Worm (Caenorhabditis elegans) whole organism, L4 larva: ENCODE data around the gene Y17D7C.6.

Experiments used
- D1046.2 ChIP-seq: fragments of 200-800 bp; sonication (Bioruptor generic); IDR thresholded peaks from 2 replicates; pipeline ENCODE4 v1.3.6; 2022; ENCODE audit warnings: missing genetic modification characterization, missing compliant biosample characterization
- F26F4.8 ChIP-seq: fragments of 200-800 bp; sonication (Bioruptor generic); conservative IDR thresholded peaks from 2 replicates; pipeline ENCODE4 v1.3.6; 2022; ENCODE audit warnings: missing genetic modification characterization, missing compliant biosample characterization
- F44E2.7 ChIP-seq: fragments of 200-800 bp; sonication (Bioruptor generic); IDR thresholded peaks from 2 replicates; pipeline ENCODE4 v2.1.2; 2022; ENCODE audit warnings: missing genetic modification characterization, missing compliant biosample characterization
- F49E8.2 ChIP-seq: sonication (generic microtip); optimal IDR thresholded peaks from 2 replicates; lab custom pipeline; 2016; ENCODE audit warnings: missing compliant biosample characterization, mild to moderate bottlenecking, missing genetic modification characterization, borderline replicate concordance
- Y105C5A.15 ChIP-seq: fragments of 200-800 bp; sonication (Bioruptor generic); IDR thresholded peaks from 2 replicates; pipeline ENCODE4 v1.3.6; 2022; ENCODE audit warnings: missing genetic modification characterization, missing compliant biosample characterization
- aly-2 ChIP-seq: sonication (generic microtip); optimal IDR thresholded peaks from 2 replicates; lab custom pipeline; 2018; ENCODE audit warnings: missing biosample characterization, missing genetic modification characterization
- arid-1 ChIP-seq: fragments of 200-800 bp; sonication (Bioruptor generic); conservative IDR thresholded peaks from 2 replicates; pipeline ENCODE4 v1.3.6; 2022; ENCODE audit warnings: missing genetic modification reagents, missing genetic modification characterization, missing compliant biosample characterization
- ceh-32 ChIP-seq: sonication (generic microtip); optimal IDR thresholded peaks from 2 replicates; lab custom pipeline; 2016; ENCODE audit warnings: mild to moderate bottlenecking, missing genetic modification characterization, missing compliant biosample characterization; ENCODE audit not compliant: poor library complexity
- ctbp-1 ChIP-seq: fragments of 200-800 bp; sonication (Bioruptor generic); IDR thresholded peaks from 2 replicates; pipeline ENCODE4 v1.3.6; 2022; ENCODE audit warnings: missing genetic modification reagents, missing genetic modification characterization, missing compliant biosample characterization
- daf-16 ChIP-seq, 3 experiments: sonication (generic microtip); optimal IDR thresholded peaks; 2 replicates each; lab custom pipeline; 2016 to 2017; ENCODE audit warnings: missing genetic modification characterization in 3 of 3, missing genetic modification reagents in 3 of 3, mild to moderate bottlenecking in 2 of 3, missing compliant biosample characterization in 2 of 3, missing biosample characterization in 1 of 3, moderate library complexity in 1 of 3
- dmd-6 ChIP-seq: fragments of 200-800 bp; sonication (Bioruptor generic); IDR thresholded peaks from 2 replicates; pipeline ENCODE4 v1.3.6; 2022; ENCODE audit warnings: missing genetic modification reagents, missing genetic modification characterization, missing compliant biosample characterization
- dmd-8 ChIP-seq: fragments of 200-800 bp; sonication (Bioruptor generic); IDR thresholded peaks from 2 replicates; pipeline ENCODE4 v1.3.6; 2022; ENCODE audit warnings: missing genetic modification characterization, missing compliant biosample characterization
- dmd-9 ChIP-seq: fragments of 200-800 bp; sonication (Bioruptor generic); IDR thresholded peaks from 2 replicates; pipeline ENCODE4 v1.3.6; 2022; ENCODE audit warnings: missing genetic modification reagents, missing genetic modification characterization, missing compliant biosample characterization
- dpl-1 ChIP-seq: fragments of 150-350 bp; optimal IDR thresholded peaks from 2 replicates; lab custom pipeline; 2014; ENCODE audit warnings: missing biosample characterization, missing genetic modification reagents, missing genetic modification characterization
- duxl-1 ChIP-seq: sonication (generic microtip); optimal IDR thresholded peaks from 2 replicates; lab custom pipeline; 2016; ENCODE audit warnings: mild to moderate bottlenecking, missing genetic modification characterization, moderate library complexity, missing compliant biosample characterization; ENCODE audit not compliant: poor library complexity
- dve-1 ChIP-seq: sonication (generic microtip); optimal IDR thresholded peaks from 2 replicates; lab custom pipeline; 2017; ENCODE audit warnings: antibody characterized with exemption, mild to moderate bottlenecking, missing genetic modification characterization, missing compliant biosample characterization; ENCODE audit not compliant: insufficient read depth
- gei-8 ChIP-seq: fragments of 200-800 bp; sonication (Bioruptor generic); optimal IDR thresholded peaks from 2 replicates; lab custom pipeline; 2018; ENCODE audit warnings: mild to moderate bottlenecking, missing genetic modification characterization, missing compliant biosample characterization
- hlh-11 ChIP-seq: fragments of 200-800 bp; sonication (Bioruptor generic); optimal IDR thresholded peaks from 2 replicates; lab custom pipeline; 2018; ENCODE audit warnings: mild to moderate bottlenecking, missing genetic modification characterization, missing compliant biosample characterization
- lin-29 ChIP-seq: fragments of 200-800 bp; sonication (Bioruptor generic); IDR thresholded peaks from 2 replicates; pipeline ENCODE4 v1.3.6; 2022; ENCODE audit warnings: missing genetic modification reagents, missing genetic modification characterization, missing compliant biosample characterization
- lsy-2 ChIP-seq, 2 experiments: fragments of 150-350 bp in 1 of 2; sonication (generic microtip) in 1 of 2; optimal IDR thresholded peaks; 2 replicates each; lab custom pipeline; 2014 to 2017; ENCODE audit warnings: missing biosample characterization in 2 of 2, missing genetic modification characterization in 2 of 2
- mdt-29 ChIP-seq: fragments of 200-800 bp; sonication (Bioruptor generic); IDR thresholded peaks from 2 replicates; pipeline ENCODE4 v1.3.6; 2022; ENCODE audit warnings: missing genetic modification reagents, missing genetic modification characterization, missing compliant biosample characterization
- mep-1 ChIP-seq: fragments of 150-350 bp; sonication (generic microtip); optimal IDR thresholded peaks from 3 replicates; lab custom pipeline; 2014; ENCODE audit warnings: missing biosample characterization, missing genetic modification characterization
- mes-2 ChIP-seq: sonication (generic microtip); optimal IDR thresholded peaks from 2 replicates; lab custom pipeline; 2016; ENCODE audit warnings: missing genotype, mild to moderate bottlenecking, missing genetic modification characterization, missing compliant biosample characterization; ENCODE audit not compliant: poor library complexity, severe bottlenecking
- nhr-28 ChIP-seq: fragments of 150-350 bp; optimal IDR thresholded peaks from 2 replicates; lab custom pipeline; 2014; ENCODE audit warnings: missing biosample characterization, missing genetic modification characterization
- nhr-42 ChIP-seq: fragments of 200-800 bp; sonication (Bioruptor generic); IDR thresholded peaks from 2 replicates; pipeline ENCODE4 v1.3.6; 2022; ENCODE audit warnings: missing genetic modification characterization, missing compliant biosample characterization
- nhr-48 ChIP-seq: sonication (generic microtip); optimal IDR thresholded peaks from 2 replicates; lab custom pipeline; 2016; ENCODE audit warnings: mild to moderate bottlenecking, missing genetic modification characterization, missing compliant biosample characterization
- nhr-77 ChIP-seq: fragments of 150-350 bp; optimal IDR thresholded peaks from 2 replicates; lab custom pipeline; 2014; ENCODE audit warnings: missing biosample characterization, missing genetic modification characterization
- pha-4 ChIP-seq, 2 experiments: fragments of 150-350 bp in 1 of 2; fragments of 200-800 bp in 1 of 2; sonication (Bioruptor generic) in 1 of 2; IDR thresholded peaks in 1 of 2; optimal IDR thresholded peaks in 1 of 2; 2 replicates each; pipeline versions ENCODE4 v1.3.6 to Lab custom; 2014 to 2022; ENCODE audit warnings: missing genetic modification characterization in 2 of 2, missing genetic modification reagents in 2 of 2, missing biosample characterization in 1 of 2, missing compliant biosample characterization in 1 of 2
- pqm-1 ChIP-seq: sonication (generic microtip); optimal IDR thresholded peaks from 2 replicates; lab custom pipeline; 2017; ENCODE audit warnings: missing biosample characterization, missing genetic modification characterization
- snpc-1.2 ChIP-seq: fragments of 200-800 bp; sonication (Bioruptor generic); IDR thresholded peaks from 2 replicates; pipeline ENCODE4 v1.3.6; 2022; ENCODE audit warnings: missing genetic modification reagents, missing genetic modification characterization, missing compliant biosample characterization
- snpc-4 ChIP-seq: fragments of 150-350 bp; optimal IDR thresholded peaks from 2 replicates; lab custom pipeline; 2014; ENCODE audit warnings: missing biosample characterization, missing genetic modification characterization
- tra-1 ChIP-seq: fragments of 200-800 bp; sonication (Bioruptor generic); IDR thresholded peaks from 2 replicates; pipeline ENCODE4 v1.3.6; 2022; ENCODE audit warnings: missing genetic modification reagents, missing genetic modification characterization, missing compliant biosample characterization
- unc-62 ChIP-seq, 3 experiments: fragments of 150-350 bp in 1 of 3; sonication (generic microtip); optimal IDR thresholded peaks in 2 of 3; peaks in 1 of 3; 1 replicate in 1 of 3; 2 replicates in 2 of 3; lab custom pipeline; 2014 to 2017; ENCODE audit warnings: missing biosample characterization in 3 of 3, missing genetic modification characterization in 3 of 3, missing genetic modification reagents in 3 of 3, missing genotype in 1 of 3
- zfp-2 ChIP-seq: sonication (generic microtip); optimal IDR thresholded peaks from 2 replicates; lab custom pipeline; 2016; ENCODE audit warnings: mild to moderate bottlenecking, missing genetic modification characterization, missing compliant biosample characterization
- zip-11 ChIP-seq: fragments of 200-800 bp; sonication (Bioruptor generic); IDR thresholded peaks from 2 replicates; pipeline ENCODE4 v1.3.6; 2022; ENCODE audit warnings: missing genetic modification characterization, missing compliant biosample characterization
- zip-2 ChIP-seq: fragments of 150-350 bp; optimal IDR thresholded peaks from 2 replicates; lab custom pipeline; 2014; ENCODE audit warnings: missing biosample characterization, missing genetic modification characterization

Y17D7C.6 gene

DNA sequence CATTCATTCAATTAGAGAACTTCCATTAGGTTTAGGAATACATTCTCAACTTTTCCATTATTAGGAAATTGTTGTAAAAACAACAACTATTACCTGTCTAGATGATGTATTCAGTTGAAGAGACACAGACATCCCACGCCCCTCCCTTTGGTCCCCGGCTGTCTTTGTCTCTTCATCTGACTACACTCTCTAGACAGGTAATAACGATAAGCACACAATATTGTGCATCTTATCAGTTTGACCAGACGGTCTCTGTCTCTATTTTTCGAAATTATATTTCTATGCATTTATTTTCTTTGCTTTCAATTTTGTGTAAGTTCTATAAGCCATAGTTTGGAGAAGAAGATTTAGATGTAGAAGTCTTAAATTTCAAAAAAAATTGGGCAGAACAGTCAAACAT is 8.3 kb upstream of the Y17D7C.6 start, which contains the start of gene Y69H2.9:
Gene Y69H2.9 (plus strand): TSS at position 233 of the 400 bp plus-strand sequence.
- TF ChIP-seq zip-2 (tag; lab: Kevin White, UChicago): no peak
- no peak for TF ChIP-seq zfp-2 (tag; lab: Kevin White, UChicago)
- no peak for TF ChIP-seq snpc-4 (tag; lab: Kevin White, UChicago)
- no peak for TF ChIP-seq pha-4 (GFP tag; IDR thresholded peaks at IDR 0.05; lab: Robert Waterston, UW)
- no peak for TF ChIP-seq pha-4 (tag; optimal IDR thresholded peaks at IDR 0.05; lab: Kevin White, UChicago)
- peak; percentile 57 for TF ChIP-seq nhr-48 (tag; lab: Kevin White, UChicago)
- peak; percentile 79 for TF ChIP-seq pqm-1 (tag; lab: Kevin White, UChicago)
- TF ChIP-seq duxl-1: no peak
- TF ChIP-seq snpc-1.2 (GFP tag; lab: Robert Waterston, UW): no peak
- TF ChIP-seq arid-1 (GFP tag; lab: Robert Waterston, UW): no peak
- TF ChIP-seq mes-2 (tag; lab: Kevin White, UChicago): no peak
- peak; percentile 3 for TF ChIP-seq nhr-77 (tag; lab: Kevin White, UChicago)
- TF ChIP-seq ceh-32 (tag; lab: Kevin White, UChicago): no peak
- TF ChIP-seq nhr-42 (GFP tag; lab: Robert Waterston, UW): no peak
- no peak for TF ChIP-seq lsy-2 (tag; optimal IDR thresholded peaks at IDR 0.05; lab: Kevin White, UChicago)
- TF ChIP-seq mdt-29 (GFP tag; lab: Robert Waterston, UW): no peak
- TF ChIP-seq gei-8: no peak
- TF ChIP-seq dmd-6 (GFP tag; lab: Robert Waterston, UW): peak; percentile 52; the same call in 1 of the 2 replicates
- TF ChIP-seq dpl-1: no peak
- no peak for TF ChIP-seq mep-1 (tag; lab: Kevin White, UChicago)
- no peak for TF ChIP-seq unc-62 (GFP tag; optimal IDR thresholded peaks at IDR 0.05 in 1 of 2; lab: Kevin White, UChicago)
- no peak for TF ChIP-seq unc-62 (tag; optimal IDR thresholded peaks at IDR 0.05; lab: Kevin White, UChicago)
- TF ChIP-seq hlh-11: peak; percentile 74
- TF ChIP-seq aly-2 (tag; lab: Kevin White, UChicago): no peak
- TF ChIP-seq nhr-28 (tag; lab: Kevin White, UChicago): peak; percentile 77
- no peak for TF ChIP-seq dve-1 (tag; lab: Kevin White, UChicago)
- no peak for TF ChIP-seq daf-16 (GFP tag; optimal IDR thresholded peaks at IDR 0.05; lab: Kevin White, UChicago)
- TF ChIP-seq daf-16 (tag; optimal IDR thresholded peaks at IDR 0.05; lab: Kevin White, UChicago): peak; percentile 80
- no peak for TF ChIP-seq F49E8.2

DNA sequence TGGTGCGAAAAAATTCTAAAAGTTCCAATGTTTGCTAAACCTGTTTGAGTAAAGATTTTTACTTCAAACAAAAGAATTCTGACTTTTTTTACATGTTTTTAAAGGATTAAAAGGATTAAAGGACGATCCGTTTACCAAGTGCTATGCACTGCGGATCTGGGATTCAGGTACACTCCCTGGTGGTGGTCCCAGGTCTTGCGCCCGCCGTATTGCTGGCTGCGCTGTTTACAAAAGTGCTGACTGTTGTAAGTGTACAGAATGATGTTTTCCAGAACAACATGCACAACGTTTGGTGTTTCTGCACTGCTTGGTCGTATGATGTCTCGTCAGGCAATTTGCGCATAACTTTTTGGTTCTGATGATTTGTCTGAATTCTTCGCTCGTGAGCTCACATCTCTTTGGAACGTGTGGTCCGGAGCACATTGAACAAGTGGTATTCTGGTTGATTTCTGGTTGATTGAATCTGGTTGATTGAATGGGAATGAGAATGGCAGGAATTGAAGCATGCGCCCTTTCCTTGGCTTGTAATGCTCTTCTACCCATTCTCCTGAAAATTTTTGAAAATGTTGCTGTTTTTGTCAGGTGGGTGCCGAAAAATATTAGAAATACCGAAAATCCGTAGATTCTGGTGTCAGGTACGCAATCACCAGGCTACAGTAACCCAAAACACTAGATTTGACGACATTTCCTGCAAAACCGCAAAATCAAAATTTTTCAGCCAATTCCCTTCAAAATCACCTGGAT is 4.1 kb upstream of the Y17D7C.6 start:
- TF ChIP-seq unc-62 (GFP tag; optimal IDR thresholded peaks at IDR 0.05 in 1 of 2; lab: Kevin White, UChicago): peak in 1 of 2 experiments; percentile 83
- no peak for TF ChIP-seq unc-62 (tag; optimal IDR thresholded peaks at IDR 0.05; lab: Kevin White, UChicago)
- 0 out of 2 replicates have a peak, but pooled peaks have one; percentile 24 for TF ChIP-seq D1046.2 (GFP tag; lab: Robert Waterston, UW)
- TF ChIP-seq zfp-2 (tag; lab: Kevin White, UChicago): no peak
- TF ChIP-seq zip-11 (GFP tag; lab: Robert Waterston, UW): no peak
- peak; percentile 63; the same call in 1 of the 2 replicates for TF ChIP-seq dmd-9 (GFP tag; lab: Robert Waterston, UW)
- 0 out of 2 replicates have a peak, but pooled peaks have one; percentile 46 for TF ChIP-seq F26F4.8 (GFP tag; lab: Robert Waterston, UW)
- TF ChIP-seq nhr-48 (tag; lab: Kevin White, UChicago): no peak
- TF ChIP-seq dmd-6 (GFP tag; lab: Robert Waterston, UW): no peak
- TF ChIP-seq lin-29 (GFP tag; lab: Robert Waterston, UW): no peak
- 0 out of 2 replicates have a peak, but pooled peaks have one; percentile 51 for TF ChIP-seq tra-1 (GFP tag; lab: Robert Waterston, UW)
- peak; percentile 69 for TF ChIP-seq dmd-8 (GFP tag; lab: Robert Waterston, UW)
- TF ChIP-seq Y105C5A.15: 0 out of 2 replicates have a peak, but pooled peaks have one; percentile 38
- TF ChIP-seq ctbp-1 (GFP tag; lab: Robert Waterston, UW): 0 out of 2 replicates have a peak, but pooled peaks have one; percentile 27
- 0 out of 2 replicates have a peak, but pooled peaks have one; percentile 2 for TF ChIP-seq F44E2.7 (GFP tag; lab: Robert Waterston, UW)
- TF ChIP-seq, all 104 proteins: peak for 9
